Worm (Caenorhabditis elegans): ENCODE data around the gene sre-4.

Gene sre-4

ce11 chrIV:9803544-9803943, 19.0 kb upstream of the sre-4 start (continued):
- no peak for TF ChIP-seq madf-9 (GFP tag; conservative IDR thresholded peaks at IDR 0.05)
- TF ChIP-seq nhr-41 (GFP tag; IDR thresholded peaks at IDR 0.05): no peak
- TF ChIP-seq fos-1 (tag; optimal IDR thresholded peaks at IDR 0.05): no peak
- no peak for TF ChIP-seq ceh-62 (tag; optimal IDR thresholded peaks at IDR 0.05)
- TF ChIP-seq tag-97 (GFP tag; IDR thresholded peaks at IDR 0.05): no peak
- no peak for TF ChIP-seq dmd-8 (GFP tag; IDR thresholded peaks at IDR 0.05)
- TF ChIP-seq nhr-10 (tag; optimal IDR thresholded peaks at IDR 0.05): no peak
- no peak for TF ChIP-seq hmg-1.1 (GFP tag; IDR thresholded peaks at IDR 0.05)
- 0 out of 2 replicates have a peak, but pooled peaks have one; percentile 28 for TF ChIP-seq lin-38 (GFP tag; IDR thresholded peaks at IDR 0.05)
- TF ChIP-seq egl-27 (tag; optimal IDR thresholded peaks at IDR 0.05): no peak

- TF ChIP-seq zip-2 (tag; optimal IDR thresholded peaks at IDR 0.05) (no peak), sdz-12 (GFP tag; optimal IDR thresholded peaks at IDR 0.05) (no peak), hlh-30 (tag; optimal IDR thresholded peaks at IDR 0.05; ENCODE audit: insufficient read depth) (peak; percentile 49), lsy-2 (tag; optimal IDR thresholded peaks at IDR 0.05) (peak in 1 of 2 experiments; percentile 36), nhr-76 (tag; optimal IDR thresholded peaks at IDR 0.05) (no peak), nhr-28 (tag; optimal IDR thresholded peaks at IDR 0.05) (peak; percentile 61), egl-43 (GFP tag; IDR thresholded peaks at IDR 0.05) (no peak), mdt-29 (GFP tag; IDR thresholded peaks at IDR 0.05) (0 out of 2 replicates have a peak, but pooled peaks have one; percentile 10), nhr-48 (tag; optimal IDR thresholded peaks at IDR 0.05) (peak; percentile 4), mes-2 (tag; optimal IDR thresholded peaks at IDR 0.05; ENCODE audit: poor library complexity, severe bottlenecking) (peak; percentile 17), mep-1 (tag; optimal IDR thresholded peaks at IDR 0.05) (peak; percentile 41), F10B5.3 (tag; optimal IDR thresholded peaks at IDR 0.05) (no peak), dmd-6 (GFP tag; IDR thresholded peaks at IDR 0.05) (peak; percentile 62), dve-1 (tag; optimal IDR thresholded peaks at IDR 0.05; ENCODE audit: insufficient read depth) (peak; percentile 79), pqm-1 (tag; optimal IDR thresholded peaks at IDR 0.05) (peak; percentile 31), daf-12 (tag; optimal IDR thresholded peaks at IDR 0.05) (no peak), php-3 (GFP tag; IDR thresholded peaks at IDR 0.05) (peak; percentile 82), zfp-2 (tag; optimal IDR thresholded peaks at IDR 0.05) (no peak), hlh-11 (tag; optimal IDR thresholded peaks at IDR 0.05) (peak; percentile 60), daf-16 (GFP tag; optimal IDR thresholded peaks at IDR 0.05) (no peak), daf-16 (tag; optimal IDR thresholded peaks at IDR 0.05) (peak; percentile 68), tra-1 (GFP tag; IDR thresholded peaks at IDR 0.05) (0 out of 2 replicates have a peak, but pooled peaks have one; percentile 12), nhr-237 (tag; optimal IDR thresholded peaks at IDR 0.05) (no peak), ceh-28 (tag; optimal IDR thresholded peaks at IDR 0.05) (no peak)
Measured at ce11 chrIV:9802711-9803110, 18.1 kb upstream of the sre-4 start, which contains the start of gene fat-3. fat-3 (plus strand) TSS chrIV:9803023.

ce11 chrIV:9801418-9801817, 16.8 kb upstream of the sre-4 start:
- TF ChIP-seq zip-11 (GFP tag; IDR thresholded peaks at IDR 0.05) (no peak), madf-5 (GFP tag; IDR thresholded peaks at IDR 0.05) (no peak), mep-1 (tag; optimal IDR thresholded peaks at IDR 0.05) (peak; percentile 40), hlh-11 (tag; optimal IDR thresholded peaks at IDR 0.05) (peak; percentile 96), snpc-4 (tag; optimal IDR thresholded peaks at IDR 0.05) (no peak), nhr-41 (GFP tag; IDR thresholded peaks at IDR 0.05) (0 out of 2 replicates have a peak, but pooled peaks have one; percentile 24), madf-9 (GFP tag; conservative IDR thresholded peaks at IDR 0.05) (no peak), nhr-10 (tag; optimal IDR thresholded peaks at IDR 0.05) (peak; percentile 64), Y75B8A.6 (GFP tag; IDR thresholded peaks at IDR 0.05) (no peak), egl-43 (GFP tag; IDR thresholded peaks at IDR 0.05) (no peak), unc-62 (GFP tag; optimal IDR thresholded peaks at IDR 0.05 in 1 of 2) (peak; percentile 18 to 66), unc-62 (tag; optimal IDR thresholded peaks at IDR 0.05) (no peak), set-16 (GFP tag; IDR thresholded peaks at IDR 0.05) (no peak), pha-4 (GFP tag; IDR thresholded peaks at IDR 0.05) (peak; percentile 36; the same call in 1 of the 2 replicates), pha-4 (tag; optimal IDR thresholded peaks at IDR 0.05) (no peak), rbr-2 (tag; optimal IDR thresholded peaks at IDR 0.05) (no peak), egl-27 (tag; optimal IDR thresholded peaks at IDR 0.05) (no peak), daf-16 (GFP tag; optimal IDR thresholded peaks at IDR 0.05) (peak in 1 of 2 experiments; percentile 40), daf-16 (tag; optimal IDR thresholded peaks at IDR 0.05) (peak; percentile 92), dve-1 (tag; optimal IDR thresholded peaks at IDR 0.05; ENCODE audit: insufficient read depth) (peak; percentile 93), mxl-3 (GFP tag; optimal IDR thresholded peaks at IDR 0.05) (peak; percentile 28), jun-1 (tag; optimal IDR thresholded peaks at IDR 0.05) (no peak), mxl-2 (GFP tag; conservative IDR thresholded peaks at IDR 0.05) (no peak; the same call in 1 of the 2 replicates), mes-2 (tag; optimal IDR thresholded peaks at IDR 0.05; ENCODE audit: poor library complexity, severe bottlenecking) (peak; percentile 26), lin-13 (GFP tag; optimal IDR thresholded peaks at IDR 0.05) (no peak)
